Worm (Caenorhabditis elegans) whole organism, L4 larva: ENCODE results near the gene scl-9.

Source experiments
- F26F4.8 ChIP-seq: fragments of 200-800 bp; sonication (Bioruptor generic); conservative IDR thresholded peaks from 2 replicates; pipeline ENCODE4 v1.3.6; 2022; ENCODE audit warnings: missing genetic modification characterization, missing compliant biosample characterization
- ZK337.2 ChIP-seq: fragments of 200-800 bp; sonication (Bioruptor generic); IDR thresholded peaks from 2 replicates; pipeline ENCODE4 v1.3.6; 2022; ENCODE audit warnings: missing genetic modification reagents, missing genetic modification characterization, missing compliant biosample characterization
- daf-12 ChIP-seq: fragments of 150-350 bp; optimal IDR thresholded peaks from 2 replicates; lab custom pipeline; 2014; ENCODE audit warnings: missing biosample characterization, missing genetic modification reagents, missing genetic modification characterization
- egl-27 ChIP-seq: sonication (generic microtip); optimal IDR thresholded peaks from 3 replicates; lab custom pipeline; 2017; ENCODE audit warnings: missing biosample characterization, missing genetic modification reagents, missing genetic modification characterization
- nhr-237 ChIP-seq: sonication (generic microtip); optimal IDR thresholded peaks from 2 replicates; lab custom pipeline; 2017; ENCODE audit warnings: missing biosample characterization, missing genetic modification characterization
- pqm-1 ChIP-seq: sonication (generic microtip); optimal IDR thresholded peaks from 2 replicates; lab custom pipeline; 2017; ENCODE audit warnings: missing biosample characterization, missing genetic modification characterization
- snpc-4 ChIP-seq: fragments of 150-350 bp; optimal IDR thresholded peaks from 2 replicates; lab custom pipeline; 2014; ENCODE audit warnings: missing biosample characterization, missing genetic modification characterization
- ztf-11 ChIP-seq: fragments of 150-350 bp; optimal IDR thresholded peaks from 2 replicates; lab custom pipeline; 2014; ENCODE audit warnings: missing biosample characterization, missing genetic modification characterization

DNA sequence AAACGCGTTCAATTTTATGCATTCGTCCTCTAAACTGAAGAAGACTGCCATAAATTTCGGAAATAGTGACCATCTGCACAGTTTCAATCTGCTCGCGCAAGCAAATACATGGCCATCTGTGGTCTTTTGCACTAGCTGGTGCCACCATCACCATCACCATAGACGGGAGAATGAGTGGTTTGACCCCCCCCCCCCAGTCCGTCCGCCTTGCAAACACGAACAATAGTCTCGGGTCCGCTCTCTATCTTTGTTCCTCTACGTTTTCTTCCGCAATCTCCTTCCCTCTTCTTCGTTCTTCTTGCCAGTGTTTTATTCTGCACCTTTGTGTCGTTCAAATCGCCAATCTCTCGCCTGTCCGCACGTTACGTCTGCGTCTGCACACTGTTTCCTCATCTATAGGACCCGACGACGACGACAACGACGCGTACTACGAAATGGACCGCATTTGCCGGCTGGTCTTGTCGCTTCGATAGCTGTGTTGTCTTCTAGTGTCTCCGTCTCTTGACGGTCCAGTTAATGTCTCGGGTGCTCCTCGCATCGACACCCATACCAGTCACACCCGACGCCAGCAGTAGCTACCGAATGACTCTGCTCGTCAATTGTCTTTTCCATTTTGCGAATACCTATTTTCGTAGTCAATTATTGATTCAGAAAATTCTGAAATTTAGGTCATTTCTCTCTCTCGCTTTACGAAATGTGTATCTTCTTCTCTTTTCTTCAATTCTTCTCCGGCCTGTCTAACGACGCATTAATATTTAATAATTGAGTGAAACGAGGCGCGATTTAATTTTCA, 17.1 kb upstream of the scl-9 start:
- TF ChIP-seq pqm-1 (tag; lab: Kevin White, UChicago): no peak
- no peak for TF ChIP-seq F26F4.8
- no peak for TF ChIP-seq ZK337.2
- TF ChIP-seq daf-12: no peak
- TF ChIP-seq ztf-11: no peak
- no peak for TF ChIP-seq snpc-4
- TF ChIP-seq nhr-237 (tag; lab: Kevin White, UChicago): no peak
- no peak for TF ChIP-seq egl-27 (tag; lab: Kevin White, UChicago)
